Fruit fly (Drosophila melanogaster) whole organism: Measurements from ENCODE around the gene CG34034.

ENCODE experiments used
- pan ChIP-seq: fragments of >200 bp; optimal IDR thresholded peaks from 2 replicates; lab custom pipeline; 2017
- usp ChIP-seq: fragments of >200 bp; optimal IDR thresholded peaks from 2 replicates; lab custom pipeline; 2017; ENCODE audit warnings: missing biosample characterization, missing genetic modification characterization, mixed read lengths

DNA sequence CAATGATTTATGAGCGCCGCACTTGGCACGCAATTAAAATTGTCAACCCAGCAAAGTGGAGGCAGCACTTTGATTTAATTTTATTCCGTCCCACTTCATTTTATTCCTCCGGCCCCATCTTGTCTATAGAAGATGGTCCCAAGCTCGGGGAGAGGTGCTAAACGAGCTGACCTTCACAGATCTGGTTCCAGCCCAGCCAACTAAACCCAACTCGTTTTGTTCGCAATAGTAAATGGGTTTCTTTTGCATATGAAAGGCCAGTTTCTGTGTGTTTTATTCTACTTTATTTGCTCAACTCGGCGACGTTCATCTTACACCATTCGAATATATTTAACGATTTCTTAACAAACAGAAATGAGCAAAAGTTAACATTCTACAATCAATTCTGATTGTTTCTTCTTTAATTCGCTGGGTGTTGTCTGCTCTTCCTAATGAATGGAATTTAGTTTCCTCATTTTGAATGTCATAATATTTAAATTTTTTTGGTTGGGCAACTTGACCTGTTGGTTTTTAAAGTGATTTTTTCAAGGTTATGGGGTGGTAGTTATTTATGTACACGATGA is 45.7 kb downstream of the CG34034 start:
- no peak for TF ChIP-seq pan (lab: Kevin White, UChicago)
- no peak for TF ChIP-seq usp (GFP tag; lab: Kevin White, UChicago)
